Worm (Caenorhabditis elegans): Measurements from ENCODE around the gene C34F6.5.

The C34F6.5 gene

DNA sequence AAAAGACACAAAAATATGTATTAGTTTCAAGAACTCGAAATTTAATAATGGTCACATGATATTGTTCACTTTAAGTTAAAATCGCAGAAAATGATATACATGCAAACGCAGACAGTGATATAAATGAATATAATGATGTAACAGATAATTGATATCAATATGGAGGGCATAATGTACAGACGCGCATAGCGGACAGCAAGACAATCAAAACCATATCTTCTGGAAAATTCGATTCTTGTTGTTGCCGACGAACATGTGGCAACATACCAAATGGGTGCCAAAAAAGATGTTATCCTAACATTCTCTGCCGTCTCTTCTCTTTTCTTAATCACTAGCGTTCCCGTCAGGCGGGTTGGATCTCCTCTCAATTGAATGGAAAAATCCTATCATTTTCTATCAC lies 18.2 kb downstream of the C34F6.5 start:
- peak; percentile 42 for TF ChIP-seq ztf-26 (tag; optimal IDR thresholded peaks at IDR 0.05)
- no peak for TF ChIP-seq ztf-25 (GFP tag; IDR thresholded peaks at IDR 0.05)
- no peak for TF ChIP-seq Y53F4B.3 (GFP tag; IDR thresholded peaks at IDR 0.05)
- peak; percentile 54; the same call in 1 of the 2 replicates for TF ChIP-seq hsf-1 (GFP tag; IDR thresholded peaks at IDR 0.05)
- no peak for TF ChIP-seq F37B4.10 (GFP tag; IDR thresholded peaks at IDR 0.05)
- TF ChIP-seq somi-1 (GFP tag; optimal IDR thresholded peaks at IDR 0.05) = peak; percentile 1

DNA sequence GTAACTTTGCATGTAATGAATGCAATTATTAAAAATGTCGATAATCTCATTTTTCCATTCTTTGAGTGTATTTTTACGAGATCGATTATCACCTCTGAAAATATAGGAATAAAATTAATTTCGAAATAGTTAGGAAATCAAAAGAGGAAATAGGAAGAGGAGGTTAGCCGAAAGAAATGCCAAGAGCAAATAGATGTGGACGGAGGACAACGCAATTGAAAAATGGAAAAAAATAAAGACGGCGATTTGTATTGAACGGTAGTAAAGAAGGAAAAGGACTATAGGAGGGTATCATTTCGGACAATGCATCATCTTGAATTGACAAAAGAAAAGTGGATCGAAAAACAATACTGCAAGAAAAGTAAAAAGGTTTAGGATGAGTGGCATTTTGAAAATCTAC lies 19.2 kb downstream of the C34F6.5 start, which contains the start of gene F13D2.1:
TSS of gene F13D2.1 (minus strand) at position 101 of the 400 bp plus-strand sequence.
- no peak for TF ChIP-seq F22D6.2 (tag; optimal IDR thresholded peaks at IDR 0.05)
- no peak for TF ChIP-seq hrde-1 (tag; optimal IDR thresholded peaks at IDR 0.05; ENCODE audit: borderline replicate concordance)
- TF ChIP-seq ceh-79 (tag; optimal IDR thresholded peaks at IDR 0.05) = no peak
- TF ChIP-seq attf-6 (GFP tag; IDR thresholded peaks at IDR 0.05) = no peak
- no peak for TF ChIP-seq B0261.1 (tag; optimal IDR thresholded peaks at IDR 0.05)
- TF ChIP-seq nfya-2 (GFP tag; IDR thresholded peaks at IDR 0.05) = no peak
- TF ChIP-seq ceh-100 (GFP tag; IDR thresholded peaks at IDR 0.05) = no peak
- no peak for TF ChIP-seq attf-5 (GFP tag; optimal IDR thresholded peaks at IDR 0.05)
- TF ChIP-seq efl-1 (GFP tag; optimal IDR thresholded peaks at IDR 0.05) = no peak
- no peak for TF ChIP-seq mel-28 (tag; optimal IDR thresholded peaks at IDR 0.05; ENCODE audit: borderline replicate concordance)
- no peak for TF ChIP-seq pbrm-1 (GFP tag; IDR thresholded peaks at IDR 0.05)
- TF ChIP-seq F57C9.4 (tag; optimal IDR thresholded peaks at IDR 0.05) = no peak

DNA sequence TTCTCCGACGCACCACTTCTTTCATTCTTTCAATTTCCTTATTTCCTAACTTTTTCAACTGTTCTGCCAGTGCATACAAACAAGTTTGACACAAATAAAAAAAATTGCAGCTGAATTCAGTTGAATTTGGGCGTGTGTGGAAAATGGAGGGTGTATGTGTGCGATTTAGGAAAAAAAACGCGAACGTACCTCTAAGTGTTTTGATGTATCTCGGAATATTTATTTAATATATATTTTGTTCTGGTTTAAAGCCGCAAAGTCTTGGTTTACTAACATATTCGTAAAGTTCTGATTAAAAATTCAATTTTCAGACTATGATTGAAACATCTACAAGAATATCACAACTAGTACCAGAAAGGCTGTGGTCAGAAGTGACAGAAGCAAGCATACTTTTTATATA lies 23.2 kb downstream of the C34F6.5 start, which contains the start of gene gnrr-7:
TSS of gene gnrr-7 (plus strand) at position 301 of the 400 bp plus-strand sequence.
- no peak for TF ChIP-seq nhr-27 (tag; optimal IDR thresholded peaks at IDR 0.05)
- TF ChIP-seq egl-44 (GFP tag; IDR thresholded peaks at IDR 0.05) = no peak

DNA sequence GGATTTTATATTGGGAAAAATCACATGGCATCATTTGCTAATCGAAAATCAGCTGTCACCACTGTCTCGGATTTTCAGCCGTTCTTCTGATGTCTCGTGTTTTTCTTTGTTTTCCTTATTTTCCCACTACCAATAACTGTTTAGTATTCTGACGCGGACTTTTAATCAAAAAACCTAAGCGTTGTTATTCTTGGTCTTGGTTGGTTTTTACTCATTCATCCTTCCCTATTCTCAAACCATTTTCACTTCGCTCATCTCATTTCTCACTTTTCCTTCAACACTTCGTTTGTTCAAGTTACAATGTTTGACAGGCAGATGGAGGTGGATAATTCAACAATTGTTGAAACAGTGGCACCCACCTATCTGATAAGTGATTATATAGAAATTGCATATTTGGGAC lies 30.1 kb downstream of the C34F6.5 start, which contains the start of gene gnrr-6:
TSS of gene gnrr-6 (plus strand) at position 301 of the 400 bp plus-strand sequence.
- no peak for TF ChIP-seq snpc-1.1 (tag; optimal IDR thresholded peaks at IDR 0.05; ENCODE audit: insufficient read depth)
- TF ChIP-seq rec-8 (tag; optimal IDR thresholded peaks at IDR 0.05) = no peak
- TF ChIP-seq ets-4 (GFP tag; optimal IDR thresholded peaks at IDR 0.05) = no peak
- TF ChIP-seq D2030.7 (GFP tag; IDR thresholded peaks at IDR 0.05) = no peak
- no peak for TF ChIP-seq ztf-18 (tag; optimal IDR thresholded peaks at IDR 0.05)
- TF ChIP-seq F57C9.4 (tag; optimal IDR thresholded peaks at IDR 0.05) = no peak
- TF ChIP-seq fkh-3 (tag; optimal IDR thresholded peaks at IDR 0.05) = no peak
- TF ChIP-seq attf-5 (GFP tag; optimal IDR thresholded peaks at IDR 0.05) = no peak
- no peak for TF ChIP-seq zfh-2 (GFP tag; conservative IDR thresholded peaks at IDR 0.05)
- TF ChIP-seq tbp1 (GFP tag; optimal IDR thresholded peaks at IDR 0.05) = no peak
- no peak for TF ChIP-seq chd-7 (tag; optimal IDR thresholded peaks at IDR 0.05)
- TF ChIP-seq F39B2.1 (GFP tag; IDR thresholded peaks at IDR 0.05) = no peak
- no peak for TF ChIP-seq ceh-100 (GFP tag; IDR thresholded peaks at IDR 0.05)
- no peak for TF ChIP-seq T26A5.8 (tag; optimal IDR thresholded peaks at IDR 0.05)
- TF ChIP-seq Y79H2A.3 (GFP tag; conservative IDR thresholded peaks at IDR 0.05) = no peak
- TF ChIP-seq sptf-2 (GFP tag; optimal IDR thresholded peaks at IDR 0.05) = no peak
- TF ChIP-seq Y53G8AR.9 (GFP tag; conservative IDR thresholded peaks at IDR 0.05) = no peak
- no peak for TF ChIP-seq Y53F4B.3 (GFP tag; IDR thresholded peaks at IDR 0.05)

All from whole organism, young adult.